Worm (Caenorhabditis elegans): ENCODE results near the gene toh-1.

ce11 chrIII:3831381-3831780, 22.6 kb upstream of the toh-1 start, which contains the start of gene C36A4.10:
- TF ChIP-seq flt-1 (GFP tag; IDR thresholded peaks at IDR 0.05) = no peak
- TF ChIP-seq ref-1 (GFP tag; conservative IDR thresholded peaks at IDR 0.05) = no peak
- no peak for TF ChIP-seq cog-1 (tag; optimal IDR thresholded peaks at IDR 0.05)
- TF ChIP-seq ztf-29 (GFP tag; IDR thresholded peaks at IDR 0.05) = no peak
- no peak for TF ChIP-seq T22C8.4 (GFP tag; IDR thresholded peaks at IDR 0.05)
- TF ChIP-seq med-1 (GFP tag; optimal IDR thresholded peaks at IDR 0.05; ENCODE audit: insufficient read depth) = no peak
